Fruit fly (Drosophila melanogaster) whole organism, embryonic: ENCODE data around the gene CG15152.

Experiments used
- B-H2 ChIP-seq: fragments of 200-800 bp; sonication (Bioruptor generic); optimal IDR thresholded peaks from 2 replicates; lab custom pipeline; 2018; ENCODE audit warnings: missing biosample characterization, mild to moderate bottlenecking, missing genetic modification characterization
- CG16779 ChIP-seq: fragments of 200-800 bp; sonication (Bioruptor generic); IDR thresholded peaks from 2 replicates; pipeline ENCODE4 v1.3.6; 2022; ENCODE audit warnings: missing biosample characterization, missing genetic modification characterization
- CG30431 ChIP-seq: fragments of 200-800 bp; sonication (Bioruptor generic); optimal IDR thresholded peaks from 2 replicates; lab custom pipeline; 2017; ENCODE audit warnings: missing biosample characterization, missing genetic modification characterization
- CG3407 ChIP-seq: fragments of 200-800 bp; sonication (Bioruptor generic); optimal IDR thresholded peaks from 2 replicates; lab custom pipeline; 2018; ENCODE audit warnings: missing biosample characterization, mild to moderate bottlenecking, missing genetic modification characterization
- CG3726 ChIP-seq: fragments of 200-800 bp; sonication (Bioruptor generic); IDR thresholded peaks from 3 replicates; pipeline ENCODE4, ENCODE4 v1.3.6; 2022; ENCODE audit warnings: missing biosample characterization, missing genetic modification characterization
- CG4328 ChIP-seq: fragments of 200-800 bp; sonication (Bioruptor generic); optimal IDR thresholded peaks from 3 replicates; lab custom pipeline; 2017; ENCODE audit warnings: missing biosample characterization, missing genetic modification reagents, missing genetic modification characterization
- CG9609 ChIP-seq: fragments of 200-800 bp; sonication (Bioruptor generic); optimal IDR thresholded peaks from 3 replicates; lab custom pipeline; 2016; ENCODE audit warnings: missing biosample characterization, missing genetic modification characterization
- Hr39 ChIP-seq: fragments of >200 bp; optimal IDR thresholded peaks from 2 replicates; lab custom pipeline; 2017
- Max ChIP-seq: fragments of 200-800 bp; sonication (Bioruptor generic); optimal IDR thresholded peaks from 2 replicates; lab custom pipeline; 2016; ENCODE audit warnings: missing biosample characterization, mild to moderate bottlenecking, missing genetic modification characterization
- Opbp ChIP-seq: fragments of 200-800 bp; sonication (Bioruptor generic); IDR thresholded peaks from 3 replicates; pipeline ENCODE4 v1.3.6; 2022; ENCODE audit warnings: missing biosample characterization, missing genetic modification characterization; ENCODE audit not compliant: partially characterized antibody
- Xrp1 ChIP-seq: fragments of 200-800 bp; sonication (Bioruptor generic); IDR thresholded peaks from 2 replicates; pipeline ENCODE4 v1.3.6; 2022; ENCODE audit warnings: missing biosample characterization, missing genetic modification characterization
- br ChIP-seq: fragments of >200 bp; optimal IDR thresholded peaks from 2 replicates; lab custom pipeline; 2017
- dm ChIP-seq: fragments of 200-800 bp; sonication (Bioruptor generic); optimal IDR thresholded peaks from 3 replicates; lab custom pipeline; 2016; ENCODE audit warnings: missing biosample characterization, missing genetic modification characterization
- gce ChIP-seq: fragments of 200-800 bp; sonication (Bioruptor generic); IDR thresholded peaks from 3 replicates; pipeline ENCODE4 v1.3.6; 2022; ENCODE audit warnings: missing biosample characterization, missing genetic modification characterization

dm6 chr2L:18155877-18156276, 41.5 kb downstream of the CG15152 start, which contains the start of gene CG5783:
- TF ChIP-seq dm (GFP tag; lab: Kevin White, UChicago) (no peak), CG16779 (GFP tag; lab: Robert Waterston, UW) (no peak), B-H2 (GFP tag; lab: Kevin White, UChicago) (no peak), Hr39 (lab: Kevin White, UChicago) (no peak), gce (GFP tag; lab: Robert Waterston, UW) (no peak), Xrp1 (GFP tag; lab: Robert Waterston, UW) (no peak), CG4328 (GFP tag; lab: Kevin White, UChicago) (no peak), CG30431 (no peak), br (no peak), Max (GFP tag; lab: Kevin White, UChicago) (no peak), CG3407 (GFP tag; lab: Kevin White, UChicago) (no peak), CG3726 (GFP tag; lab: Robert Waterston, UW) (no peak), Opbp (GFP tag; lab: Robert Waterston, UW) (no peak), CG9609 (GFP tag; lab: Kevin White, UChicago) (no peak)
